Worm (Caenorhabditis elegans) whole organism, L1 larva: ENCODE data around the gene srx-7.

Source experiments
- C04F5.9 ChIP-seq: sonication (generic microtip); optimal IDR thresholded peaks from 2 replicates; lab custom pipeline; 2016; ENCODE audit warnings: missing genetic modification characterization, missing compliant biosample characterization
- C16A3.4 ChIP-seq: fragments of 150-350 bp; optimal IDR thresholded peaks from 2 replicates; lab custom pipeline; 2014; ENCODE audit warnings: missing biosample characterization, missing genetic modification characterization
- F16B12.6 ChIP-seq: fragments of 150-350 bp; optimal IDR thresholded peaks from 2 replicates; lab custom pipeline; 2014; ENCODE audit warnings: missing biosample characterization, missing genetic modification characterization
- Y116A8C.19 ChIP-seq: sonication (generic microtip); optimal IDR thresholded peaks from 2 replicates; lab custom pipeline; 2016; ENCODE audit warnings: missing compliant biosample characterization, missing genetic modification characterization, borderline replicate concordance
- alr-1 ChIP-seq: fragments of 200-800 bp; sonication (Bioruptor generic); optimal IDR thresholded peaks from 2 replicates; lab custom pipeline; 2018; ENCODE audit warnings: borderline replicate concordance, mild to moderate bottlenecking, missing genetic modification characterization, missing compliant biosample characterization
- aly-2 ChIP-seq: fragments of 150-350 bp; optimal IDR thresholded peaks from 2 replicates; lab custom pipeline; 2014; ENCODE audit warnings: missing biosample characterization, missing genetic modification characterization
- blmp-1 ChIP-seq: fragments of 150-350 bp; optimal IDR thresholded peaks from 2 replicates; lab custom pipeline; 2014; ENCODE audit warnings: missing biosample characterization, missing genetic modification characterization
- ceh-8 ChIP-seq: fragments of 200-800 bp; sonication (Bioruptor generic); optimal IDR thresholded peaks from 2 replicates; lab custom pipeline; 2018; ENCODE audit warnings: mild to moderate bottlenecking, missing genetic modification characterization, moderate library complexity, missing compliant biosample characterization
- efl-1 ChIP-seq, 4 experiments: fragments of 150-350 bp; optimal IDR thresholded peaks in 3 of 4; peaks in 1 of 4; 1 replicate in 1 of 4; 2 replicates in 3 of 4; lab custom pipeline; 2014; ENCODE audit warnings: missing biosample characterization in 2 of 4, missing genetic modification characterization in 2 of 4, missing genetic modification reagents in 2 of 4
- egl-27 ChIP-seq, 2 experiments: fragments of 150-350 bp in 1 of 2; sonication (generic microtip); optimal IDR thresholded peaks; 3 replicates each; lab custom pipeline; 2017 to 2018; ENCODE audit warnings: missing biosample characterization in 2 of 2, missing genetic modification characterization in 2 of 2, missing genetic modification reagents in 2 of 2
- ets-5 ChIP-seq: fragments of 200-800 bp; sonication (Bioruptor generic); IDR thresholded peaks from 2 replicates; pipeline ENCODE4 v1.3.6; 2022; ENCODE audit warnings: missing genetic modification characterization, missing compliant biosample characterization
- fos-1 ChIP-seq: fragments of 150-350 bp; optimal IDR thresholded peaks from 2 replicates; lab custom pipeline; 2014; ENCODE audit warnings: missing biosample characterization, missing genetic modification characterization
- grh-1 ChIP-seq: fragments of 200-800 bp; sonication (Bioruptor generic); IDR thresholded peaks from 2 replicates; pipeline ENCODE4 v1.3.6; 2022; ENCODE audit warnings: missing genetic modification reagents, missing genetic modification characterization, missing compliant biosample characterization
- hpl-2 ChIP-seq: fragments of 150-350 bp; optimal IDR thresholded peaks from 2 replicates; lab custom pipeline; 2014; ENCODE audit warnings: missing biosample characterization, missing genetic modification reagents, missing genetic modification characterization
- jun-1 ChIP-seq: fragments of 150-350 bp; optimal IDR thresholded peaks from 2 replicates; lab custom pipeline; 2014; ENCODE audit warnings: missing biosample characterization, missing genetic modification reagents, missing genetic modification characterization
- lin-14 ChIP-seq: fragments of 200-800 bp; sonication (Bioruptor generic); optimal IDR thresholded peaks from 2 replicates; lab custom pipeline; 2018; ENCODE audit warnings: mild to moderate bottlenecking, missing genetic modification characterization, moderate library complexity, missing compliant biosample characterization
- mep-1 ChIP-seq: fragments of 150-350 bp; optimal IDR thresholded peaks from 2 replicates; lab custom pipeline; 2014; ENCODE audit warnings: missing biosample characterization, missing genetic modification characterization
- nhr-12 ChIP-seq: sonication (generic microtip); optimal IDR thresholded peaks from 2 replicates; lab custom pipeline; 2017; ENCODE audit warnings: missing biosample characterization, missing genetic modification characterization
- nhr-20 ChIP-seq: sonication (generic microtip); optimal IDR thresholded peaks from 2 replicates; lab custom pipeline; 2016; ENCODE audit warnings: mild to moderate bottlenecking, missing genetic modification characterization, missing compliant biosample characterization
- nhr-47 ChIP-seq: sonication (generic microtip); optimal IDR thresholded peaks from 2 replicates; lab custom pipeline; 2016; ENCODE audit warnings: mild to moderate bottlenecking, missing genetic modification characterization, moderate library complexity, missing compliant biosample characterization
- nhr-71 ChIP-seq: sonication (generic microtip); optimal IDR thresholded peaks from 2 replicates; lab custom pipeline; 2016; ENCODE audit warnings: mild to moderate bottlenecking, missing genetic modification characterization, moderate library complexity, missing compliant biosample characterization
- nhr-90 ChIP-seq: sonication (generic microtip); optimal IDR thresholded peaks from 2 replicates; lab custom pipeline; 2016; ENCODE audit warnings: mild to moderate bottlenecking, missing genetic modification characterization, missing compliant biosample characterization; ENCODE audit not compliant: poor library complexity
- pqm-1 ChIP-seq: sonication (generic microtip); optimal IDR thresholded peaks from 3 replicates; lab custom pipeline; 2017; ENCODE audit warnings: missing biosample characterization, missing genetic modification characterization
- rnt-1 ChIP-seq: sonication (generic microtip); optimal IDR thresholded peaks from 2 replicates; lab custom pipeline; 2016; ENCODE audit warnings: mild to moderate bottlenecking, missing genetic modification characterization, moderate library complexity, missing compliant biosample characterization
- skn-1 ChIP-seq: fragments of 150-350 bp; optimal IDR thresholded peaks from 2 replicates; lab custom pipeline; 2014; ENCODE audit warnings: missing biosample characterization, missing genetic modification characterization
- swsn-7 ChIP-seq: sonication (generic microtip); optimal IDR thresholded peaks from 2 replicates; lab custom pipeline; 2016; ENCODE audit warnings: missing genetic modification characterization, missing compliant biosample characterization
- unc-98 ChIP-seq: fragments of 200-800 bp; sonication (Bioruptor generic); IDR thresholded peaks from 2 replicates; pipeline ENCODE4 v1.3.6; 2022; ENCODE audit warnings: missing genetic modification characterization, missing compliant biosample characterization
- vab-15 ChIP-seq: sonication (generic microtip); optimal IDR thresholded peaks from 2 replicates; lab custom pipeline; 2017; ENCODE audit warnings: missing genotype, mild to moderate bottlenecking, missing genetic modification characterization, missing compliant biosample characterization
- zag-1 ChIP-seq: fragments of 150-350 bp; optimal IDR thresholded peaks from 2 replicates; lab custom pipeline; 2014; ENCODE audit warnings: missing biosample characterization, missing genetic modification characterization
- zip-4 ChIP-seq: fragments of 200-800 bp; sonication (Bioruptor generic); optimal IDR thresholded peaks from 2 replicates; lab custom pipeline; 2018; ENCODE audit warnings: mild to moderate bottlenecking, missing genetic modification characterization, moderate library complexity, missing compliant biosample characterization
- ztf-11 ChIP-seq, 2 experiments: sonication (generic microtip); optimal IDR thresholded peaks; 2 replicates each; lab custom pipeline; 2016 to 2017; ENCODE audit warnings: missing genetic modification characterization in 2 of 2, missing biosample characterization in 1 of 2, missing compliant biosample characterization in 1 of 2

srx-7 gene

DNA sequence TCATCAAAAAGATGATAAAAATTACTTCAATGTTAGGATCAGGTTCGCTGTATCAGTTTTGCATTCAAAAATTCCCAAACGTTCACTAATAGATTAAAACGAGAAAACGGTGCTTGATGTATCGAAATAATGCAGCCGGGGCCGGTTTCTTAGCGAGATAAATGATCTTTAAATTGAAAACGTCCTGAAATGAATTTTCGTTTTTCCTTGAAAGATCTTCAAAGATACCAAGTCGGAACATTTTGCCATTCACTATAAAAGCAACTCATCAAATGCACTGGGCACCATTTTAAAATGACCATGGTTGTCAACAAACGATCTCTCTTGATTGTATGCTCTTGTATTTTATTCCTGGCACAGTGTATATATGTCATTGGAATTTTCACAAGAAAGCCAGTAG lies 16.1 kb downstream of the srx-7 start, which contains the start of gene K06H6.5:
TSS of gene K06H6.5 (plus strand) at position 301 of the 400 bp plus-strand sequence.
- no peak for TF ChIP-seq C16A3.4 (tag; lab: Kevin White, UChicago)
- TF ChIP-seq lin-14 (GFP tag; lab: Kevin White, UChicago): no peak
- TF ChIP-seq nhr-71 (tag; lab: Kevin White, UChicago): no peak
- TF ChIP-seq zip-4: no peak
- no peak for TF ChIP-seq ceh-8
- no peak for TF ChIP-seq nhr-90
- no peak for TF ChIP-seq nhr-47 (tag; lab: Kevin White, UChicago)

DNA sequence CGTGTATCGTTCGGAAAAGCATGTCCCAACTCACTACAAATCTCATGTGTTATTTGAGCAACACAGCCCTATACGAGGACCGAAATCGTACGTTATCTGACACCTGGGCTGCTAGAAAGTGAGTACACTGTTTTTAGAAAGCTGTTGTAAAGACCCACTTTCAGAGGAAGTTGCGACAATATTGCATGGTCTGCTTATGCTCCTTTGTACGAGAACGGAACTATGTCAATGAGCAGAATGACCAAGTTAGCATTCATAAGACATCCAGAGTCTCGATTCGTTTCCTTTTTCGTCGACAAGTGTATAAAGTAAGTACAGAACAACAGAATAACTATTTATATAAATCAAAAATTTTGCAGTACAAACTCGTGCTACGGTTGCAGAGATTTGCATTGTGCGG lies 16.9 kb downstream of the srx-7 start:
- no peak for TF ChIP-seq blmp-1 (tag; lab: Kevin White, UChicago)
- TF ChIP-seq ztf-11 (tag; optimal IDR thresholded peaks at IDR 0.05; lab: Kevin White, UChicago): no peak
- no peak for TF ChIP-seq skn-1 (tag; lab: Kevin White, UChicago)
- no peak for TF ChIP-seq hpl-2 (GFP tag; lab: Kevin White, UChicago)
- no peak for TF ChIP-seq grh-1 (GFP tag; lab: Robert Waterston, UW)
- TF ChIP-seq rnt-1 (tag; lab: Kevin White, UChicago): no peak
- no peak for TF ChIP-seq unc-98 (GFP tag; lab: Robert Waterston, UW)
- TF ChIP-seq C04F5.9 (tag; lab: Kevin White, UChicago): no peak
- no peak for TF ChIP-seq zag-1 (tag; lab: Kevin White, UChicago)
- no peak for TF ChIP-seq fos-1 (tag; lab: Kevin White, UChicago)

DNA sequence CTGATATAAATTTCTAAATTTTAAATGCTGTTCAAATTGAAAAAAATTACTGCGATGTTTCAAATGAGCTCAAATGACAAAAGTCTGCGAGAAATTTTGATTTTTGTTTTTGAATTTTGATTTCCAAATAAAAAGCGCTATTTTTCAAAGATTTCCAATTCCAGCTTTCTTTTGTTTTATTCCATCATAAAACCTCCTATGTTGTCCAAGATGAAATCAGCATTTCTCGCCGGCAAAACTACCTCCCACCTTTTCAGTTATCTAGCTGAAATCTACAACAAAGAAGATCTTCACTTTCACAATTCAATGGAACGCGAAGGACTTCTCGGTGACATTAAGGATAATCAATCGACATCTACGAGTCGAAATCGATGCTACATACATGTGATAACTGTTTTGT lies 19.0 kb downstream of the srx-7 start, which contains the start of gene K06H6.4:
TSS of gene K06H6.4 (plus strand) at position 301 of the 400 bp plus-strand sequence.
- TF ChIP-seq blmp-1 (tag; lab: Kevin White, UChicago) (peak; percentile 29), ets-5 (GFP tag; lab: Robert Waterston, UW) (no peak)
- TF ChIP-seq, all 84 proteins: peak for 1

DNA sequence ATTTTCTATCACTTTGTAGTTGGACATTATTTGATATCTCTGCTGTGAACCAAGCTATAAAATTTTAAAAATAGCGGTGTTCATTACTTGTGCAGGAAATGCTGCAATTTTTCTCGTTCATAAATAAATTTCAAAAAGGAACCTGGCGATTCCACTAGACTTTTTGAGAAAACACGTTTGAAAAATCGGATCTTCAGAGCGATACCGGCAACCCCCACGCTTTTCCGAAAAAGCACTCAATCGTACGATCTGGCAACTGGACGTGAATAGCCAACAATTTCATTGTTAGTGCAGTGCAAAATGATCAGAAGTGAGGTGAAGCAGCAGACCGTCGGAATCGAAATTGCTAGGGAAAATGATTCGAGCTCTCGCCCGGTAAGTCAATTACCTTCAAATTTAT lies 21.6 kb downstream of the srx-7 start, which contains the start of gene nstp-7:
TSS of gene nstp-7 (plus strand) at position 301 of the 400 bp plus-strand sequence.
- no peak for TF ChIP-seq nhr-20 (tag; lab: Kevin White, UChicago)
- TF ChIP-seq ztf-11 (tag; optimal IDR thresholded peaks at IDR 0.05; lab: Kevin White, UChicago): no peak

DNA sequence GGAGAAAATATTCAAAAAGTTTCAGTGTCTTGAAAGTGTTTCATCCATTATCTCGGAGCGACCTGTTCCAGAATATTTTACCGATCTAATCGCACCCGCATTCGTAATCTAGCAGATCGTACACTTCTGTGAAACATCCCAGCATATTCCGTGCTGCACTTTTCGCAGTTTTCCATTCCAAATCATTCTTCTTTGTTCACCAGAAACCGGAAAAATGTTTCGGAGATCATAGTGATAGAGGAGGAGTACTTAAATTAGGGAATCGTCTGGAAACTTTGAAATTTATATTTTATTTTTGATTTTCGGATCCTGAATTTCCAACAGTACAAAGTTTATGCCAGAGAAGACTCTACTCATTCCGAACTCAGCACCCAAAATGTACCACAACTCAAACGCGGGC lies 25.5 kb downstream of the srx-7 start, which contains the start of gene K06H6.2:
TSS of gene K06H6.2 (plus strand) at position 301 of the 400 bp plus-strand sequence.
- TF ChIP-seq jun-1 (tag; lab: Kevin White, UChicago): no peak
- TF ChIP-seq pqm-1 (tag; lab: Kevin White, UChicago): no peak
- TF ChIP-seq swsn-7 (tag; lab: Kevin White, UChicago): no peak
- TF ChIP-seq nhr-12: no peak
- TF ChIP-seq nhr-20 (tag; lab: Kevin White, UChicago): no peak
- TF ChIP-seq mep-1: no peak
- TF ChIP-seq aly-2: no peak
- TF ChIP-seq F16B12.6 (tag; lab: Kevin White, UChicago): no peak
- no peak for TF ChIP-seq Y116A8C.19 (tag; lab: Kevin White, UChicago)
- TF ChIP-seq alr-1 (tag; lab: Kevin White, UChicago): no peak
- no peak for TF ChIP-seq ztf-11 (tag; optimal IDR thresholded peaks at IDR 0.05; lab: Kevin White, UChicago)
- no peak for TF ChIP-seq efl-1 (optimal IDR thresholded peaks at IDR 0.05; lab: Kevin White, UChicago)
- TF ChIP-seq efl-1 (GFP tag; optimal IDR thresholded peaks at IDR 0.05 in 1 of 2; lab: Kevin White, UChicago): no peak
- no peak for TF ChIP-seq vab-15 (tag; lab: Kevin White, UChicago)
- TF ChIP-seq C16A3.4 (tag; lab: Kevin White, UChicago): no peak
- no peak for TF ChIP-seq ceh-8
- TF ChIP-seq C04F5.9 (tag; lab: Kevin White, UChicago): no peak
- TF ChIP-seq egl-27 (tag; optimal IDR thresholded peaks at IDR 0.05; lab: Kevin White, UChicago): no peak
- TF ChIP-seq, all 84 proteins: peak for 0

DNA sequence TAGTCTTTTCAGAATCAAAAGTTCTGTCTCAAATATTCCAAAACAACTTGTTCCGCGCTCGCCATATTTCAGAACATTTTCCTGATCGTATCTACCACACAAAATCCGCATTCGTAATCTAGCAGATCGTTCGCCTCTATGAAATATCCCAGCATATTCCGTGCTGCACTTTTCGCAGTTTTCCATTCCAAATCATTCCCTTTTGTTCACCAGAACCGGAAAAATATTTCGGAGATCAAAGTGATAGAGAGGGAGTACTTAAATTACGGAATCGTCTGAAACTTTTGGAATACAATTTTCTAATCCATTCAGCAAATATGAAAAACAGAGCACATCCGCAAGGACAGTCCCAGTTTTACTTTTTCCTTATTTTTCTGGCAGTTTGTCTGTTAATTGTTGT lies 27.8 kb downstream of the srx-7 start, which contains the start of gene K06H6.1:
TSS of gene K06H6.1 (plus strand) at position 301 of the 400 bp plus-strand sequence.
- no peak for TF ChIP-seq C04F5.9 (tag; lab: Kevin White, UChicago)
